Worm (Caenorhabditis elegans): ENCODE data around the gene nep-1.

ce11 chrII:11680220-11680619, 23.2 kb upstream of the nep-1 start:
- no peak for TF ChIP-seq unc-55 (GFP tag; optimal IDR thresholded peaks at IDR 0.05)
- TF ChIP-seq nhr-11 (tag; optimal IDR thresholded peaks at IDR 0.05), result no peak
- TF ChIP-seq nhr-232 (tag; optimal IDR thresholded peaks at IDR 0.05), result no peak
- no peak for TF ChIP-seq fkh-10 (GFP tag; optimal IDR thresholded peaks at IDR 0.05)
